Fruit fly (Drosophila melanogaster) whole organism, embryonic: ENCODE results near the gene RhoBTB.

Experiments
- Adf1 ChIP-seq: fragments of 200-800 bp; sonication (Bioruptor generic); IDR thresholded peaks from 2 replicates; pipeline ENCODE4 v1.3.6; 2022; ENCODE audit warnings: missing biosample characterization, missing genetic modification characterization
- Atf3 ChIP-seq: fragments of 200-800 bp; sonication (Bioruptor generic); optimal IDR thresholded peaks from 3 replicates; lab custom pipeline; 2016; ENCODE audit warnings: missing biosample characterization, missing genetic modification characterization
- CG1024 ChIP-seq: fragments of 200-800 bp; sonication (Bioruptor generic); IDR thresholded peaks from 2 replicates; pipeline ENCODE4 v1.3.6; 2022; ENCODE audit warnings: missing biosample characterization, missing genetic modification characterization
- CG10543 ChIP-seq: fragments of 200-800 bp; sonication (Bioruptor generic); optimal IDR thresholded peaks from 3 replicates; lab custom pipeline; 2017; ENCODE audit warnings: missing biosample characterization, mild to moderate bottlenecking, missing genetic modification characterization, moderate library complexity
- CG10565 ChIP-seq: fragments of 200-800 bp; sonication (Bioruptor generic); optimal IDR thresholded peaks from 3 replicates; lab custom pipeline; 2016; ENCODE audit warnings: missing biosample characterization, mild to moderate bottlenecking, missing genetic modification characterization
- CG12071 ChIP-seq: fragments of 200-800 bp; sonication (Bioruptor generic); optimal IDR thresholded peaks from 3 replicates; lab custom pipeline; 2018; ENCODE audit warnings: missing biosample characterization, mild to moderate bottlenecking, missing genetic modification characterization
- CG15514 ChIP-seq: fragments of 200-800 bp; sonication (Bioruptor generic); optimal IDR thresholded peaks from 3 replicates; lab custom pipeline; 2017; ENCODE audit warnings: missing biosample characterization, missing genetic modification characterization, mild to moderate bottlenecking, moderate library complexity, missing genetic modification reagents
- CG15601 ChIP-seq: fragments of 200-800 bp; sonication (Bioruptor generic); optimal IDR thresholded peaks from 3 replicates; lab custom pipeline; 2019; ENCODE audit warnings: missing biosample characterization, mild to moderate bottlenecking, missing genetic modification characterization, moderate library complexity
- CG17612 ChIP-seq: fragments of 200-800 bp; sonication (Bioruptor generic); IDR thresholded peaks from 2 replicates; pipeline ENCODE4 v1.3.6; 2022; ENCODE audit warnings: missing biosample characterization, missing genetic modification characterization
- CG1792 ChIP-seq: fragments of 200-800 bp; sonication (Bioruptor generic); optimal IDR thresholded peaks from 2 replicates; lab custom pipeline; 2016; ENCODE audit warnings: missing biosample characterization, missing genetic modification characterization
- CG18476 ChIP-seq: fragments of 200-800 bp; sonication (Bioruptor generic); optimal IDR thresholded peaks from 2 replicates; lab custom pipeline; 2016; ENCODE audit warnings: missing biosample characterization, mild to moderate bottlenecking, missing genetic modification characterization
- CG2199 ChIP-seq: fragments of 200-800 bp; sonication (Bioruptor generic); IDR thresholded peaks from 3 replicates; pipeline ENCODE4 v1.3.6; 2022; ENCODE audit warnings: missing biosample characterization, missing genetic modification characterization
- CG30020 ChIP-seq: fragments of 200-800 bp; optimal IDR thresholded peaks from 2 replicates; lab custom pipeline; 2019; ENCODE audit warnings: missing biosample characterization, mild to moderate bottlenecking, missing genetic modification characterization, moderate library complexity
- CG3838 ChIP-seq: fragments of 200-800 bp; sonication (Bioruptor generic); optimal IDR thresholded peaks from 3 replicates; lab custom pipeline; 2016; ENCODE audit warnings: missing biosample characterization, missing genetic modification characterization
- CG42726 ChIP-seq: fragments of 200-800 bp; sonication (Bioruptor generic); IDR thresholded peaks from 2 replicates; pipeline ENCODE4 v1.3.6; 2022; ENCODE audit warnings: missing biosample characterization, missing genetic modification characterization; ENCODE audit not compliant: partially characterized antibody
- CG4328 ChIP-seq: fragments of 200-800 bp; sonication (Bioruptor generic); optimal IDR thresholded peaks from 3 replicates; lab custom pipeline; 2017; ENCODE audit warnings: missing biosample characterization, missing genetic modification reagents, missing genetic modification characterization
- CG4617 ChIP-seq: fragments of 200-800 bp; sonication (Bioruptor generic); optimal IDR thresholded peaks from 3 replicates; lab custom pipeline; 2016; ENCODE audit warnings: missing biosample characterization, missing genetic modification characterization, borderline replicate concordance
- CG7372 ChIP-seq: fragments of 200-800 bp; sonication (Bioruptor generic); IDR thresholded peaks from 2 replicates; pipeline ENCODE4 v1.3.6; 2022; ENCODE audit warnings: missing biosample characterization, missing genetic modification characterization
- CG8290 ChIP-seq, 3 experiments: fragments of 200-800 bp; sonication (Bioruptor generic); optimal IDR thresholded peaks; 2 replicates each; lab custom pipeline; 2016 to 2019; ENCODE audit warnings: missing biosample characterization in 3 of 3, missing genetic modification characterization in 3 of 3, mild to moderate bottlenecking in 2 of 3, moderate library complexity in 1 of 3
- CG9817 ChIP-seq: fragments of 200-800 bp; sonication (Bioruptor generic); optimal IDR thresholded peaks from 2 replicates; lab custom pipeline; 2018; ENCODE audit warnings: missing biosample characterization, mild to moderate bottlenecking, missing genetic modification characterization, moderate library complexity
- Camta ChIP-seq: fragments of 200-800 bp; sonication (Bioruptor generic); optimal IDR thresholded peaks from 2 replicates; lab custom pipeline; 2016; ENCODE audit warnings: missing biosample characterization, missing genetic modification characterization
- CoRest ChIP-seq: fragments of 200-800 bp; sonication (Bioruptor generic); optimal IDR thresholded peaks from 3 replicates; lab custom pipeline; 2018; ENCODE audit warnings: missing biosample characterization, mild to moderate bottlenecking, missing genetic modification characterization, moderate library complexity
- CrebB ChIP-seq: fragments of 200-800 bp; sonication (Bioruptor generic); optimal IDR thresholded peaks from 3 replicates; lab custom pipeline; 2018; ENCODE audit warnings: missing biosample characterization, mild to moderate bottlenecking, missing genetic modification characterization
- Deaf1 ChIP-seq: fragments of 200-800 bp; optimal IDR thresholded peaks from 3 replicates; lab custom pipeline; 2019; ENCODE audit warnings: missing biosample characterization, mild to moderate bottlenecking, missing genetic modification characterization, moderate library complexity
- E2f1 ChIP-seq: fragments of 200-800 bp; sonication (Bioruptor generic); IDR thresholded peaks from 2 replicates; pipeline ENCODE4 v1.3.6; 2022; ENCODE audit warnings: missing biosample characterization, missing genetic modification characterization
- Eip74EF ChIP-seq, 2 experiments: fragments of 200-800 bp in 1 of 2; fragments of >200 bp in 1 of 2; sonication (Bioruptor generic) in 1 of 2; optimal IDR thresholded peaks; 2 replicates each; lab custom pipeline; 2017 to 2019; ENCODE audit warnings: missing biosample characterization in 2 of 2, missing genetic modification characterization in 2 of 2, mild to moderate bottlenecking in 1 of 2, moderate library complexity in 1 of 2
- GATAe ChIP-seq: fragments of 200-800 bp; sonication (Bioruptor generic); conservative IDR thresholded peaks from 2 replicates; pipeline ENCODE4 v1.3.6; 2022; ENCODE audit warnings: missing biosample characterization, missing genetic modification characterization
- Hmr ChIP-seq: fragments of 200-800 bp; sonication (Bioruptor generic); optimal IDR thresholded peaks from 3 replicates; lab custom pipeline; 2017; ENCODE audit warnings: mild to moderate bottlenecking, missing biosample characterization, missing genetic modification reagents, missing genetic modification characterization
- Mad ChIP-seq: fragments of 200-800 bp; sonication (Bioruptor generic); optimal IDR thresholded peaks from 2 replicates; lab custom pipeline; 2016; ENCODE audit warnings: missing biosample characterization, missing genetic modification characterization
- Nf-YA ChIP-seq: fragments of 200-800 bp; sonication (Bioruptor generic); IDR thresholded peaks from 2 replicates; pipeline ENCODE4 v1.3.6; 2022; ENCODE audit warnings: missing biosample characterization, missing genetic modification characterization
- Pdp1 ChIP-seq, 2 experiments: fragments of 200-800 bp; sonication (Bioruptor generic); optimal IDR thresholded peaks; 3 replicates each; lab custom pipeline; 2016; ENCODE audit warnings: missing biosample characterization in 2 of 2, missing genetic modification characterization in 2 of 2, mild to moderate bottlenecking in 1 of 2, moderate library complexity in 1 of 2
- Vsx1 ChIP-seq: fragments of 200-800 bp; sonication (Bioruptor generic); optimal IDR thresholded peaks from 2 replicates; lab custom pipeline; 2017; ENCODE audit warnings: missing biosample characterization, mild to moderate bottlenecking, missing genetic modification characterization, missing genetic modification reagents
- bab2 ChIP-seq: fragments of 200-800 bp; sonication (Bioruptor generic); optimal IDR thresholded peaks from 2 replicates; lab custom pipeline; 2016; ENCODE audit warnings: missing biosample characterization, missing genetic modification characterization
- br ChIP-seq: fragments of >200 bp; optimal IDR thresholded peaks from 2 replicates; lab custom pipeline; 2017
- bsh ChIP-seq, 2 experiments: fragments of 200-800 bp; sonication (Bioruptor generic); optimal IDR thresholded peaks; 2 replicates each; lab custom pipeline; 2017 to 2018; ENCODE audit warnings: mild to moderate bottlenecking in 2 of 2, missing biosample characterization in 2 of 2, missing genetic modification characterization in 2 of 2, moderate library complexity in 1 of 2
- chinmo ChIP-seq: fragments of 200-800 bp; sonication (Bioruptor generic); IDR thresholded peaks from 4 replicates; pipeline ENCODE4 v1.3.6; 2022; ENCODE audit warnings: missing biosample characterization, missing genetic modification characterization; ENCODE audit not compliant: partially characterized antibody
- ci ChIP-seq: fragments of 200-800 bp; sonication (Bioruptor generic); IDR thresholded peaks from 3 replicates; pipeline ENCODE4 v1.3.6; 2022; ENCODE audit warnings: missing biosample characterization, missing genetic modification characterization
- dpn ChIP-seq, 2 experiments: fragments of 200-800 bp; sonication (Bioruptor generic); optimal IDR thresholded peaks; 3 replicates each; lab custom pipeline; 2016; ENCODE audit warnings: missing biosample characterization in 2 of 2, missing genetic modification characterization in 2 of 2
- fd96Cb ChIP-seq: fragments of 200-800 bp; sonication (Bioruptor generic); optimal IDR thresholded peaks from 2 replicates; lab custom pipeline; 2018; ENCODE audit warnings: missing biosample characterization, mild to moderate bottlenecking, missing genetic modification characterization, moderate library complexity
- maf-S ChIP-seq: fragments of 200-800 bp; sonication (Bioruptor generic); optimal IDR thresholded peaks from 2 replicates; lab custom pipeline; 2016; ENCODE audit warnings: missing biosample characterization, missing genetic modification characterization
- nau ChIP-seq: fragments of 200-800 bp; sonication (Bioruptor generic); optimal IDR thresholded peaks from 3 replicates; lab custom pipeline; 2017; ENCODE audit warnings: missing biosample characterization, mild to moderate bottlenecking, missing genetic modification characterization, missing genetic modification reagents
- nom ChIP-seq: fragments of 200-800 bp; sonication (Bioruptor generic); optimal IDR thresholded peaks from 2 replicates; lab custom pipeline; 2017; ENCODE audit warnings: missing biosample characterization, missing genetic modification characterization, mild to moderate bottlenecking, moderate library complexity, missing genetic modification reagents
- pho ChIP-seq: fragments of 200-800 bp; sonication (Bioruptor generic); optimal IDR thresholded peaks from 2 replicates; lab custom pipeline; 2016; ENCODE audit warnings: missing biosample characterization, missing genetic modification characterization
- sens ChIP-seq: fragments of 200-800 bp; sonication (Bioruptor generic); peaks from one replicate; lab custom pipeline; 2016; ENCODE audit warnings: missing biosample characterization, missing genetic modification characterization
- sug ChIP-seq: fragments of 200-800 bp; optimal IDR thresholded peaks from 2 replicates; lab custom pipeline; 2019; ENCODE audit warnings: missing biosample characterization, mild to moderate bottlenecking, missing genetic modification characterization, moderate library complexity
- tgo ChIP-seq: fragments of 200-800 bp; sonication (Bioruptor generic); IDR thresholded peaks from 3 replicates; pipeline ENCODE4 v1.3.6; 2022; ENCODE audit warnings: missing biosample characterization, missing genetic modification characterization
- unpg ChIP-seq: fragments of 200-800 bp; sonication (Bioruptor generic); optimal IDR thresholded peaks from 3 replicates; lab custom pipeline; 2018; ENCODE audit warnings: missing biosample characterization, mild to moderate bottlenecking, missing genetic modification characterization, moderate library complexity
- vvl ChIP-seq: fragments of 200-800 bp; sonication (Bioruptor generic); IDR thresholded peaks from 2 replicates; pipeline ENCODE4 v1.3.6; 2022; ENCODE audit warnings: missing biosample characterization, missing genetic modification characterization
- zf30C ChIP-seq: fragments of 200-800 bp; sonication (Bioruptor generic); optimal IDR thresholded peaks from 3 replicates; lab custom pipeline; 2018; ENCODE audit warnings: missing biosample characterization, mild to moderate bottlenecking, missing genetic modification characterization

RhoBTB gene

DNA sequence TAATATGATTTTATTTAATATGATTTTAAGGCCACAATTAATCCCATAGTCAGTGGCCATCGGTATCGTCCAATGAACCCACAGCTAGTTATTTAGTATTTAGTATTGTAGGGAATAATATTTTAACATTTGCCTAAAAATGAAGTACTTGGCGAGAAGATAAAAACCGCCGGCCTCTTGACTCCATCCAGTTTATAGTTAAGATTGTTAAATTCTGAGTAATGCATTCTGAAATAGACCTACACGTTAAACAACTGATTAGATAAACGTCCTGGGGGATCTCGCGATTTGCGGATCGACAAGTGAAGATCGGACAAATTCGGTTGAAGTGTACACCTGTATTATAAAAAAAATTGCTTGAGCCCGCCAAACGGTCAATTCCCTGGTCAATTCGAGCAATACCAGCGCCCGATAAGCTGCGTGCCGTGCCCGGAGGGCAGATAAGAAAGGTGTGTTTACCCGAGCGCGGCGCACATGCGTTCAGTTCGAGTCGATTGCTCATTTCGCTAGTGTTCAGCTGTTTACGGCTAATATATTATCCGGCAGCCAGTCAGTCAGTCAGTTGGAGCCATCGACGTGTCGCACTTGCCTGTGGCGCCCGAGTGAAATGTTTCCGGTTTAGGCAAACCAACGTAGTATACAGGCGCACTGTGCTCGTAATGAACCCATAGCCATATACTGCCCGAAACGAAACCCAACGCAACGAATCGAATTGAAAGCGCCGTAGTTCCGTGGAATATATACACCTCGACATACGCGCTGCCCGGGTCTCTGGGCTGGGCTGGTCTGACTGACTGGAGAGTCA lies 11.2 kb downstream of the RhoBTB start (continued):
- peak; percentile 65 for TF ChIP-seq sens
- TF ChIP-seq CG12071 (GFP tag; lab: Kevin White, UChicago), result no peak
- TF ChIP-seq ci (GFP tag; lab: Robert Waterston, UW), result 0 out of 3 replicates have a peak, but pooled peaks have one; percentile 25
- no peak for TF ChIP-seq vvl (GFP tag; lab: Robert Waterston, UW)
- TF ChIP-seq Deaf1 (tag; lab: Kevin White, UChicago), result peak; percentile 60
- no peak for TF ChIP-seq nau (GFP tag; lab: Kevin White, UChicago)
- peak; percentile 19 for TF ChIP-seq CG15514 (GFP tag; lab: Kevin White, UChicago)
- TF ChIP-seq Atf3 (GFP tag; lab: Kevin White, UChicago), result no peak
- TF ChIP-seq CG2199 (GFP tag; lab: Robert Waterston, UW), result peak; percentile 89; the same call in 2 of the 3 replicates
- TF ChIP-seq CG30020 (tag; lab: Kevin White, UChicago), result no peak
- peak; percentile 2 for TF ChIP-seq Hmr (GFP tag; lab: Kevin White, UChicago)
- TF ChIP-seq CG4328 (GFP tag; lab: Kevin White, UChicago), result no peak
- TF ChIP-seq Mad, result no peak
- peak; percentile 62 for TF ChIP-seq GATAe (GFP tag; lab: Robert Waterston, UW)
- TF ChIP-seq Adf1 (GFP tag; lab: Robert Waterston, UW), result no peak; the same call in 1 of the 2 replicates
- TF ChIP-seq CG1792 (GFP tag; lab: Kevin White, UChicago), result no peak
- TF ChIP-seq E2f1, result no peak
- peak; percentile 80 for TF ChIP-seq CG10543 (GFP tag; lab: Kevin White, UChicago)
- TF ChIP-seq Eip74EF (GFP tag; optimal IDR thresholded peaks at IDR 0.05; lab: Kevin White, UChicago), result peak in 1 of 2 experiments; percentile 55
- no peak for TF ChIP-seq CG8290 (GFP tag; optimal IDR thresholded peaks at IDR 0.05; lab: Kevin White, UChicago)
- TF ChIP-seq CG8290 (tag; optimal IDR thresholded peaks at IDR 0.05; lab: Kevin White, UChicago), result peak in 1 of 2 experiments; percentile 30
- TF ChIP-seq fd96Cb (tag; lab: Kevin White, UChicago), result no peak
- no peak for TF ChIP-seq CG4617 (GFP tag; lab: Kevin White, UChicago)
- TF ChIP-seq tgo (GFP tag; lab: Robert Waterston, UW), result no peak
- no peak for TF ChIP-seq CG10565 (GFP tag; lab: Kevin White, UChicago)
- TF ChIP-seq CG15601 (tag; lab: Kevin White, UChicago), result peak; percentile 6
- TF ChIP-seq CG1024 (GFP tag; lab: Robert Waterston, UW), result 0 out of 2 replicates have a peak, but pooled peaks have one; percentile 14
- peak; percentile 55 for TF ChIP-seq Vsx1 (GFP tag; lab: Kevin White, UChicago)
- no peak for TF ChIP-seq maf-S (GFP tag; lab: Kevin White, UChicago)
- TF ChIP-seq chinmo (GFP tag; lab: Robert Waterston, UW), result 0 out of 4 replicates have a peak, but pooled peaks have one; percentile 41
- peak; percentile 95 for TF ChIP-seq sug (tag; lab: Kevin White, UChicago)
- TF ChIP-seq CG18476 (GFP tag; lab: Kevin White, UChicago), result no peak
- no peak for TF ChIP-seq CG3838 (GFP tag; lab: Kevin White, UChicago)
- no peak for TF ChIP-seq bab2 (GFP tag; lab: Kevin White, UChicago)
- no peak for TF ChIP-seq CG42726 (GFP tag; lab: Robert Waterston, UW)
- no peak for TF ChIP-seq CG7372
- no peak for TF ChIP-seq Camta
- TF ChIP-seq pho (GFP tag; lab: Kevin White, UChicago), result no peak
- no peak for TF ChIP-seq br (lab: Kevin White, UChicago)

dm6 chr3L:20387843-20388163 lies 11.8 kb downstream of the RhoBTB start:
- TF ChIP-seq Pdp1 (GFP tag; optimal IDR thresholded peaks at IDR 0.05; lab: Kevin White, UChicago), result peak in 1 of 2 experiments; percentile 87
- TF ChIP-seq dpn (GFP tag; optimal IDR thresholded peaks at IDR 0.05; lab: Kevin White, UChicago), result no peak
- peak; percentile 75 for TF ChIP-seq nom
- TF ChIP-seq unpg, result no peak
- TF ChIP-seq CoRest (tag; lab: Kevin White, UChicago), result no peak
- TF ChIP-seq bsh (GFP tag; optimal IDR thresholded peaks at IDR 0.05; lab: Kevin White, UChicago), result peak in 1 of 2 experiments; percentile 36
- TF ChIP-seq CG9817 (tag; lab: Kevin White, UChicago), result no peak
- TF ChIP-seq Deaf1 (tag; lab: Kevin White, UChicago), result peak; percentile 12
- TF ChIP-seq zf30C (GFP tag; lab: Kevin White, UChicago), result no peak
- no peak for TF ChIP-seq CrebB (tag; lab: Kevin White, UChicago)
- TF ChIP-seq Nf-YA, result no peak
- no peak for TF ChIP-seq CG17612 (GFP tag; lab: Robert Waterston, UW)
